Fruit fly (Drosophila melanogaster) whole organism, embryonic: ENCODE results near the gene mei-P22.

ENCODE experiments used
- CoRest ChIP-seq: fragments of 200-800 bp; sonication (Bioruptor generic); optimal IDR thresholded peaks from 3 replicates; lab custom pipeline; 2018; ENCODE audit warnings: missing biosample characterization, mild to moderate bottlenecking, missing genetic modification characterization, moderate library complexity
- D ChIP-seq, 2 experiments: fragments of 200-800 bp in 1 of 2; fragments of >200 bp in 1 of 2; sonication (Bioruptor generic) in 1 of 2; optimal IDR thresholded peaks; 2 replicates in 1 of 2; 3 replicates in 1 of 2; lab custom pipeline; 2017; ENCODE audit warnings: mild to moderate bottlenecking in 1 of 2, missing biosample characterization in 1 of 2, missing genetic modification characterization in 1 of 2, missing genetic modification reagents in 1 of 2
- Ets97D ChIP-seq: fragments of 200-800 bp; sonication (Bioruptor generic); optimal IDR thresholded peaks from 3 replicates; lab custom pipeline; 2016; ENCODE audit warnings: missing biosample characterization, missing genetic modification characterization
- Neu2 ChIP-seq: fragments of 200-800 bp; sonication (Bioruptor generic); optimal IDR thresholded peaks from 3 replicates; lab custom pipeline; 2016; ENCODE audit warnings: missing biosample characterization, missing genetic modification characterization, borderline replicate concordance
- Sry-β ChIP-seq: fragments of 200-800 bp; sonication (Bioruptor generic); optimal IDR thresholded peaks from 2 replicates; lab custom pipeline; 2018; ENCODE audit warnings: missing biosample characterization, mild to moderate bottlenecking, missing genetic modification characterization, moderate library complexity
- eyg ChIP-seq: fragments of 200-800 bp; sonication (Bioruptor generic); optimal IDR thresholded peaks from 3 replicates; lab custom pipeline; 2016; ENCODE audit warnings: missing biosample characterization, missing genetic modification characterization
- gem ChIP-seq: fragments of 200-800 bp; sonication (Bioruptor generic); optimal IDR thresholded peaks from 2 replicates; lab custom pipeline; 2019; ENCODE audit warnings: missing biosample characterization, mild to moderate bottlenecking, missing genetic modification characterization, moderate library complexity
- maf-S ChIP-seq: fragments of 200-800 bp; sonication (Bioruptor generic); optimal IDR thresholded peaks from 2 replicates; lab custom pipeline; 2016; ENCODE audit warnings: missing biosample characterization, missing genetic modification characterization
- sr ChIP-seq: fragments of 200-800 bp; sonication (Bioruptor generic); IDR thresholded peaks from 3 replicates; pipeline ENCODE4 v1.3.6; 2022; ENCODE audit warnings: missing biosample characterization, missing genetic modification characterization

DNA sequence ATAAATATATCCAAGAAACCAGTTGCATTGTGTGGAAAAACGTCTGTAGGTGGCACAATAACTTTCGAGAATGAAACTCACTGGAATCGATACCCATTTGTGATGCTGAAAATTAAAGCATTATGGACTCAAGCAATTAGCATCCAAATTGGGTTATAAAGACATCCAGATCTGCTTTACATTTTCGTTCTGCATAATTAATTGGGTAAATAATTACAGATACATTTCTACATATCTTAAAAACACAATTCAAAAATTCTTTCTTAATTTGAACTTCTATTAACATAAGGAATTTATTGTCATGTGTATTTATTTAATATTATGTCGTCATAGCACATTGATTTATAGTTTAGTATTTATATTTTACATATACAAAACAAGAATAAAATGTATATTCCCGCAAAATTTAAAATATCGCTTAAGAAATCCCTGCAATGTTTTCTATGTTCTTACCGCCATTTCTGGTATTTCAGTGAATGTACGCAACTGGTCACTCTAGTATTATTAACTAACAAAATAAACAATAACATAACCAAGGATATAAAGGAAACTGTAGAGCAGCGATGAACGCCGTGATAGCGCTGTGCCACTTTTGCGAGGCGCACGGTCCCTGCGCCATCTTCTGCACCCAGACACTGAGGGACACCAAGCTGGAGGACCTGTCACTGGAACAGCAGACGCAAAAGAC is 6.0 kb upstream of the mei-P22 start, which contains the start of the genes CG14829 and BHD:
- TF ChIP-seq gem (tag; lab: Kevin White, UChicago): no peak
- TF ChIP-seq eyg (GFP tag; lab: Kevin White, UChicago): no peak
- TF ChIP-seq D (optimal IDR thresholded peaks at IDR 0.05; lab: Kevin White, UChicago): no peak
- TF ChIP-seq D (GFP tag; optimal IDR thresholded peaks at IDR 0.05; lab: Kevin White, UChicago): no peak
- TF ChIP-seq sr: no peak
- TF ChIP-seq CoRest (tag; lab: Kevin White, UChicago): no peak
- no peak for TF ChIP-seq Neu2 (GFP tag; lab: Kevin White, UChicago)
- TF ChIP-seq Sry-β (GFP tag; lab: Kevin White, UChicago): no peak
- no peak for TF ChIP-seq maf-S (GFP tag; lab: Kevin White, UChicago)
- TF ChIP-seq Ets97D (GFP tag; lab: Kevin White, UChicago): no peak
